Worm (Caenorhabditis elegans): ENCODE results near the gene R09D1.13.

- TF ChIP-seq egl-27 (tag; optimal IDR thresholded peaks at IDR 0.05), result no peak
- no peak for TF ChIP-seq pag-3 (tag; optimal IDR thresholded peaks at IDR 0.05; ENCODE audit: borderline replicate concordance, insufficient read depth)
- TF ChIP-seq hlh-4 (tag; optimal IDR thresholded peaks at IDR 0.05), result no peak
- no peak for TF ChIP-seq nhr-76 (tag; optimal IDR thresholded peaks at IDR 0.05)
- no peak for TF ChIP-seq fkh-10 (GFP tag; optimal IDR thresholded peaks at IDR 0.05)
- no peak for TF ChIP-seq irx-1 (tag; optimal IDR thresholded peaks at IDR 0.05)
- TF ChIP-seq nhr-237 (tag; optimal IDR thresholded peaks at IDR 0.05), result no peak
- no peak for TF ChIP-seq ceh-8 (GFP tag; optimal IDR thresholded peaks at IDR 0.05)
- TF ChIP-seq unc-130 (tag; optimal IDR thresholded peaks at IDR 0.05), result no peak
- TF ChIP-seq fkh-8 (tag; optimal IDR thresholded peaks at IDR 0.05), result no peak
- no peak for TF ChIP-seq unc-62 (GFP tag; optimal IDR thresholded peaks at IDR 0.05)
- TF ChIP-seq tbx-2 (tag; optimal IDR thresholded peaks at IDR 0.05), result no peak
- no peak for TF ChIP-seq snu-23 (GFP tag; optimal IDR thresholded peaks at IDR 0.05)
- TF ChIP-seq nhr-84 (tag; optimal IDR thresholded peaks at IDR 0.05), result no peak
Observed at ce11 chrII:9491045-9491444, 45.8 kb upstream of the R09D1.13 start.

All from whole organism, L1 larva.